Worm (Caenorhabditis elegans) whole organism, late embryonic: ENCODE measurements around the gene Y67D8C.9.

ENCODE experiments used
- C08G9.2 ChIP-seq: sonication (generic microtip); optimal IDR thresholded peaks from 2 replicates; lab custom pipeline; 2016; ENCODE audit warnings: mild to moderate bottlenecking, missing genetic modification characterization, moderate library complexity, missing compliant biosample characterization
- C38D4.7 ChIP-seq: fragments of 200-800 bp; sonication (Bioruptor generic); optimal IDR thresholded peaks from 2 replicates; lab custom pipeline; 2018; ENCODE audit warnings: mild to moderate bottlenecking, missing genetic modification characterization, moderate library complexity, missing compliant biosample characterization
- F13H6.1 ChIP-seq: sonication (generic microtip); optimal IDR thresholded peaks from 2 replicates; lab custom pipeline; 2016; ENCODE audit warnings: missing genetic modification characterization, missing compliant biosample characterization
- ceh-18 ChIP-seq: sonication (generic microtip); optimal IDR thresholded peaks from 2 replicates; lab custom pipeline; 2016; ENCODE audit warnings: missing genetic modification characterization, missing compliant biosample characterization
- ceh-19 ChIP-seq: fragments of 200-800 bp; sonication (Bioruptor generic); optimal IDR thresholded peaks from 2 replicates; lab custom pipeline; 2018; ENCODE audit warnings: mild to moderate bottlenecking, missing genetic modification characterization, missing compliant biosample characterization
- ceh-2 ChIP-seq: sonication (generic microtip); optimal IDR thresholded peaks from 2 replicates; lab custom pipeline; 2016; ENCODE audit warnings: missing genotype, missing genetic modification characterization, missing compliant biosample characterization
- ceh-45 ChIP-seq: fragments of 200-800 bp; sonication (Bioruptor generic); IDR thresholded peaks from 2 replicates; pipeline ENCODE4 v1.3.6; 2022; ENCODE audit warnings: missing genetic modification reagents, missing genetic modification characterization, missing compliant biosample characterization
- ceh-6 ChIP-seq: fragments of 200-800 bp; sonication (Bioruptor generic); optimal IDR thresholded peaks from 2 replicates; lab custom pipeline; 2018; ENCODE audit warnings: mild to moderate bottlenecking, missing genetic modification characterization, missing compliant biosample characterization
- ceh-9 ChIP-seq: sonication (generic microtip); optimal IDR thresholded peaks from 2 replicates; lab custom pipeline; 2016; ENCODE audit warnings: mild to moderate bottlenecking, missing genetic modification characterization, inconsistent platforms, missing compliant biosample characterization
- che-1 ChIP-seq: sonication (generic microtip); optimal IDR thresholded peaks from 2 replicates; lab custom pipeline; 2016; ENCODE audit warnings: mild to moderate bottlenecking, missing genetic modification characterization, missing compliant biosample characterization
- dmd-4 ChIP-seq: sonication (generic microtip); optimal IDR thresholded peaks from 2 replicates; lab custom pipeline; 2016; ENCODE audit warnings: borderline replicate concordance, missing genetic modification characterization, missing compliant biosample characterization
- dve-1 ChIP-seq: sonication (generic microtip); optimal IDR thresholded peaks from 2 replicates; lab custom pipeline; 2017; ENCODE audit warnings: antibody characterized with exemption, mild to moderate bottlenecking, missing genetic modification characterization, missing compliant biosample characterization
- elt-4 ChIP-seq: sonication (generic microtip); optimal IDR thresholded peaks from 2 replicates; lab custom pipeline; 2016; ENCODE audit warnings: missing genetic modification characterization, missing compliant biosample characterization
- ets-4 ChIP-seq: sonication (generic microtip); optimal IDR thresholded peaks from 2 replicates; lab custom pipeline; 2016; ENCODE audit warnings: missing genetic modification characterization, missing compliant biosample characterization
- fax-1 ChIP-seq: sonication (generic microtip); optimal IDR thresholded peaks from 2 replicates; lab custom pipeline; 2016; ENCODE audit warnings: missing genotype, missing genetic modification characterization, missing compliant biosample characterization
- fkh-10 ChIP-seq: fragments of 150-350 bp; optimal IDR thresholded peaks from 2 replicates; lab custom pipeline; 2014; ENCODE audit warnings: missing biosample characterization, missing genetic modification reagents, missing genetic modification characterization
- gmeb-2 ChIP-seq: sonication (generic microtip); optimal IDR thresholded peaks from 2 replicates; lab custom pipeline; 2016; ENCODE audit warnings: missing genetic modification characterization, inconsistent platforms, missing compliant biosample characterization
- hlh-30 ChIP-seq: sonication (generic microtip); optimal IDR thresholded peaks from 2 replicates; lab custom pipeline; 2017; ENCODE audit warnings: antibody characterized with exemption, missing genetic modification characterization, missing compliant biosample characterization; ENCODE audit not compliant: insufficient read depth
- hlh-8 ChIP-seq: sonication (generic microtip); optimal IDR thresholded peaks from 2 replicates; lab custom pipeline; 2016; ENCODE audit warnings: missing genotype, missing genetic modification characterization, missing compliant biosample characterization
- lim-6 ChIP-seq: sonication (generic microtip); optimal IDR thresholded peaks from 2 replicates; lab custom pipeline; 2016; ENCODE audit warnings: missing genetic modification characterization, missing compliant biosample characterization
- madf-2 ChIP-seq: sonication (generic microtip); optimal IDR thresholded peaks from 2 replicates; lab custom pipeline; 2017; ENCODE audit warnings: missing genetic modification characterization, missing compliant biosample characterization
- nhr-232 ChIP-seq: sonication (generic microtip); optimal IDR thresholded peaks from 2 replicates; lab custom pipeline; 2016; ENCODE audit warnings: missing genetic modification characterization, missing compliant biosample characterization
- npax-4 ChIP-seq: sonication (generic microtip); optimal IDR thresholded peaks from 2 replicates; lab custom pipeline; 2016; ENCODE audit warnings: missing genetic modification characterization, missing compliant biosample characterization
- pag-3 ChIP-seq: sonication (generic microtip); optimal IDR thresholded peaks from 2 replicates; lab custom pipeline; 2016; ENCODE audit warnings: missing compliant biosample characterization, missing genetic modification characterization, borderline replicate concordance
- pha-2 ChIP-seq: sonication (generic microtip); optimal IDR thresholded peaks from 2 replicates; lab custom pipeline; 2017; ENCODE audit warnings: mild to moderate bottlenecking, missing genetic modification characterization, missing compliant biosample characterization
- pros-1 ChIP-seq: fragments of 150-350 bp; optimal IDR thresholded peaks from 2 replicates; lab custom pipeline; 2014; ENCODE audit warnings: missing biosample characterization, missing genetic modification reagents, missing genetic modification characterization
- ref-2 ChIP-seq: sonication (generic microtip); optimal IDR thresholded peaks from 2 replicates; lab custom pipeline; 2016; ENCODE audit warnings: missing genetic modification characterization, missing compliant biosample characterization
- rnt-1 ChIP-seq: sonication (generic microtip); optimal IDR thresholded peaks from 2 replicates; lab custom pipeline; 2016; ENCODE audit warnings: missing genetic modification characterization, missing compliant biosample characterization
- tbx-7 ChIP-seq: sonication (generic microtip); optimal IDR thresholded peaks from 2 replicates; lab custom pipeline; 2016; ENCODE audit warnings: missing genotype, missing genetic modification characterization, missing compliant biosample characterization
- unc-3 ChIP-seq, 2 experiments: fragments of 200-800 bp in 1 of 2; sonication (Bioruptor generic) in 1 of 2; sonication (generic microtip) in 1 of 2; conservative IDR thresholded peaks in 1 of 2; optimal IDR thresholded peaks in 1 of 2; 2 replicates each; pipeline versions ENCODE4 v1.3.6 to Lab custom; 2016 to 2022; ENCODE audit warnings: missing compliant biosample characterization in 2 of 2, missing genetic modification characterization in 2 of 2, missing genetic modification reagents in 1 of 2
- unc-42 ChIP-seq: sonication (generic microtip); optimal IDR thresholded peaks from 2 replicates; lab custom pipeline; 2016; ENCODE audit warnings: missing genotype, missing genetic modification characterization, missing compliant biosample characterization
- zip-5 ChIP-seq: sonication (generic microtip); optimal IDR thresholded peaks from 2 replicates; lab custom pipeline; 2016; ENCODE audit warnings: missing genetic modification characterization, missing compliant biosample characterization
- ztf-16 ChIP-seq: sonication (generic microtip); optimal IDR thresholded peaks from 2 replicates; lab custom pipeline; 2017; ENCODE audit warnings: missing genetic modification characterization, missing compliant biosample characterization

Gene Y67D8C.9

DNA sequence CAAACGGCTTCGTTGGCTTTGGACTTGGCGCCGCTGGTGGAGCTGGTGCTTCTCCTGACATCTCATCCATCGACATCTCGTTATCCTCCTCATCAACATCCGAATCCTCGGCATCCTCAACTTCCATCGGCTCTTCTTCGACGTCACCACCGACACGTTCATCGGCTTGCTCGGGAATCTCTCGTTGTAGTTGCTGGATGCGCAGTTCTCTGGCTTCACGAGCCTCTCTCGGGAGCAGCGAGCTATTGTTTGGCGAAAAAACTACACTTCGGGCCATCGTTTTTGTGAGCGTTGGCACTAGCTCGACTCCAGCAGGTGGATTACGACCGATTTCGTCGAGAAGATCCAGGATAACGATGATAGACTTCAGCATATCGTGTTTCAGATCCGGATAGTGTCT lies 40.7 kb downstream of the Y67D8C.9 start:
- TF ChIP-seq hlh-30 (tag; lab: Kevin White, UChicago): no peak
- TF ChIP-seq ceh-45 (GFP tag; lab: Robert Waterston, UW): no peak
- TF ChIP-seq fkh-10 (GFP tag; lab: Kevin White, UChicago): no peak
- no peak for TF ChIP-seq nhr-232 (tag; lab: Kevin White, UChicago)
- TF ChIP-seq ceh-6 (GFP tag; lab: Kevin White, UChicago): no peak
- TF ChIP-seq madf-2: no peak

DNA sequence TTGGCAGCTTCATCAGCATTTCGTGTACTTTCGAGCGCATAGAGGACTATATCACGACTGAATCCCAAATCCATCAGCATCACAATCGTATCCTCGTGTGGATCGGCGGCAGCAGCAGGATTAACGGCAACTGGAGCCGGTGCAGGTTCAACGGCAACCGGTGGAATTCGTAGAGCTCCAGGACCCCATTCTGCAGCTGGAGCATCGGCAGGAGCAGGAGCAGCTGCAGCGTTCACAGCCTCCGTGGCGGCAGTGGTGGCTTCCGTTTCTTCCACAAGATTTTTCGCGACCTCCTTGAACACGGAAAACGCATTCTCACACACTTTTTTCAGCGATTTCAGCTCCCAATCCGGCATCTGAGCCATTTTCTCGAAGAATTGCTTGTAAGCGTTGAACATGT lies 42.6 kb downstream of the Y67D8C.9 start:
- no peak for TF ChIP-seq madf-2
- no peak for TF ChIP-seq ztf-16 (tag; lab: Kevin White, UChicago)
- no peak for TF ChIP-seq gmeb-2 (tag; lab: Kevin White, UChicago)
- TF ChIP-seq che-1 (tag; lab: Kevin White, UChicago): no peak
- TF ChIP-seq tbx-7 (tag; lab: Kevin White, UChicago): no peak
- TF ChIP-seq ref-2 (tag; lab: Kevin White, UChicago): no peak
- TF ChIP-seq unc-42 (tag; lab: Kevin White, UChicago): no peak
- TF ChIP-seq fax-1 (tag; lab: Kevin White, UChicago): no peak
- TF ChIP-seq C38D4.7 (GFP tag; lab: Kevin White, UChicago): no peak
- TF ChIP-seq dve-1 (tag; lab: Kevin White, UChicago): no peak
- no peak for TF ChIP-seq zip-5
- no peak for TF ChIP-seq ceh-9 (tag; lab: Kevin White, UChicago)
- TF ChIP-seq C08G9.2 (tag; lab: Kevin White, UChicago): no peak
- TF ChIP-seq pag-3 (tag; lab: Kevin White, UChicago): no peak
- TF ChIP-seq ceh-18 (tag; lab: Kevin White, UChicago): no peak

DNA sequence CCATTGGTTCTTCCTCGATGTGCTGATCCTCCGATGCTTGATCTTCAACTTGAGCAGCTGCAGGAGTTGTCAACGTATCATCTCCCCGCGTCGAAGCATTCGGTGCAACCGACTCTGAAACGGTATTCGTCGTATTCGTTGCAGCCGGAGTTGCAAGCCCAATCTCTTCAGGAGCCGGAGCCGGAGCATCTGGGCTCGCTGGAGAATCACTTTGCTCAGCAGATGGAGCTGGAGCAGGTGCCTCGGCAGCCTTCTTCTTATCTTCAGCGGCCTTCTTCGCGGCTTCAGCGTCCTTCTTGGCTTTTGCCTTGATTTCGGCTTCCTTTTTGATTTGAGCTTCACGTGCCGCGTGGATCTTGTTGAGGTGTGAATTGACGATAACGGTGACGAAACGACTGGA lies 48.0 kb downstream of the Y67D8C.9 start:
- TF ChIP-seq nhr-232 (tag; lab: Kevin White, UChicago): no peak
- no peak for TF ChIP-seq lim-6 (tag; lab: Kevin White, UChicago)
- no peak for TF ChIP-seq F13H6.1
- TF ChIP-seq unc-3 (GFP tag; conservative IDR thresholded peaks at IDR 0.05; lab: Robert Waterston, UW): no peak
- no peak for TF ChIP-seq unc-3 (tag; optimal IDR thresholded peaks at IDR 0.05; lab: Kevin White, UChicago)

DNA sequence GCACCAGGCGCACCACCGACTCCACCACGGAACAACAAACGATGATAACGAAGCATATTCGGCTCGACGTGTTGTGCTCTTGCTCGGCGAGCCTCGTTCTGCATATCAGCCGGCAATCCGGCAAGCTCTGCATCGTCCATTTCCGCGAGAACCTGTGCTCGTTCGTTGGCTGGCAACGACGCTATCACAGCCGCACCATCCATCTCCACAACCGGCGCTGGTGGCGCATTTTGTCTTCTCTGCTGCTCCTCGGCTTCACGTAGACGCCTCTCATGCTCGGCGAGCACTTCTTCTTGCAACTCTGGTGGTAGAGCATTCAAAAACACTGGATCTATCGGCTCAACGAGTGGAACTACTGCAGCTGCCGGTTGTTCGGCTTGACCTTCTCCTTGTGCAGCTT lies 48.8 kb downstream of the Y67D8C.9 start:
- TF ChIP-seq npax-4 (tag; lab: Kevin White, UChicago) (no peak), C08G9.2 (tag; lab: Kevin White, UChicago) (peak; percentile 10), hlh-8 (tag; lab: Kevin White, UChicago) (no peak), gmeb-2 (tag; lab: Kevin White, UChicago) (no peak), ceh-6 (GFP tag; lab: Kevin White, UChicago) (no peak), madf-2 (no peak), pros-1 (tag; lab: Kevin White, UChicago) (no peak)
- TF ChIP-seq, all 69 proteins: peak for 1

DNA sequence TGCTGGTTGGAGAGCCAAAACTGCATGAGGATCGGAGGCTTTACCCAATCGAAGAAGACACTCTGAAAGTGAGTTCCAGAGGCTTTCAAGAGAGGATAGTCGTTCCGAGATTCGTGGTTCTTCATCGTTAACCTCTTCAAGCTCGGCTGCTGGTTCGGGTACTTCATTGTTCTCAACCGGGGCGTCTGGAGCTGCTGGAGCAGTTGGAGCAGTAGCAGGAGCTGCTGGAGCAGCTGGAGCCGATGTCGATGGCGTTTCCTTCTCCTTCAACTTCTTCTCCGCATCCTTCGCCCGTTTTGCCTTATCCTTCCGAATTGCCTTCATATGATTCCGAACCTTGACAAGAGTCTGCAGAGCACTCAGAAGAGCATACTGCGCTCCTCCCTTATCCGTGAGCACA lies 51.4 kb downstream of the Y67D8C.9 start:
- TF ChIP-seq ceh-2 (tag; lab: Kevin White, UChicago) (no peak), elt-4 (no peak), ets-4 (no peak), dmd-4 (tag; lab: Kevin White, UChicago) (no peak), rnt-1 (tag; lab: Kevin White, UChicago) (no peak), pha-2 (tag; lab: Kevin White, UChicago) (no peak), ceh-19 (GFP tag; lab: Kevin White, UChicago) (no peak)
